Fruit fly (Drosophila melanogaster) whole organism, prepupa: ENCODE data around the gene CG1582.

ENCODE experiments used
- CG11294 ChIP-seq: fragments of 200-800 bp; sonication (Bioruptor generic); IDR thresholded peaks from 2 replicates; pipeline ENCODE4 v1.3.6; 2022; ENCODE audit warnings: missing biosample characterization, missing genetic modification characterization
- CG34406 ChIP-seq: fragments of 200-800 bp; sonication (Bioruptor generic); optimal IDR thresholded peaks from 3 replicates; lab custom pipeline; 2016; ENCODE audit warnings: missing biosample characterization, missing genetic modification characterization
- CG6163 ChIP-seq: fragments of 200-800 bp; sonication (Bioruptor generic); IDR thresholded peaks from 3 replicates; pipeline ENCODE4 v1.3.6; 2022; ENCODE audit warnings: missing biosample characterization, missing genetic modification characterization
- CG6792 ChIP-seq: fragments of 200-800 bp; sonication (Bioruptor generic); optimal IDR thresholded peaks from 3 replicates; lab custom pipeline; 2016; ENCODE audit warnings: missing biosample characterization, missing genetic modification characterization
- CG6854 ChIP-seq: fragments of 200-800 bp; sonication (Bioruptor generic); optimal IDR thresholded peaks from 2 replicates; lab custom pipeline; 2017; ENCODE audit warnings: missing biosample characterization, mild to moderate bottlenecking, missing genetic modification characterization
- Lpt ChIP-seq: fragments of 200-800 bp; sonication (Bioruptor generic); optimal IDR thresholded peaks from 3 replicates; lab custom pipeline; 2016; ENCODE audit warnings: missing biosample characterization, missing genetic modification characterization
- acj6 ChIP-seq: fragments of 200-800 bp; sonication (Bioruptor generic); optimal IDR thresholded peaks from 3 replicates; lab custom pipeline; 2016; ENCODE audit warnings: missing biosample characterization, missing genetic modification characterization
- cyc ChIP-seq: fragments of 200-800 bp; sonication (Bioruptor generic); optimal IDR thresholded peaks from 3 replicates; lab custom pipeline; 2016; ENCODE audit warnings: missing biosample characterization, missing genetic modification characterization
- dac ChIP-seq: fragments of 200-800 bp; sonication (Bioruptor generic); optimal IDR thresholded peaks from 2 replicates; lab custom pipeline; 2017; ENCODE audit warnings: missing biosample characterization, mild to moderate bottlenecking, missing genetic modification characterization

DNA sequence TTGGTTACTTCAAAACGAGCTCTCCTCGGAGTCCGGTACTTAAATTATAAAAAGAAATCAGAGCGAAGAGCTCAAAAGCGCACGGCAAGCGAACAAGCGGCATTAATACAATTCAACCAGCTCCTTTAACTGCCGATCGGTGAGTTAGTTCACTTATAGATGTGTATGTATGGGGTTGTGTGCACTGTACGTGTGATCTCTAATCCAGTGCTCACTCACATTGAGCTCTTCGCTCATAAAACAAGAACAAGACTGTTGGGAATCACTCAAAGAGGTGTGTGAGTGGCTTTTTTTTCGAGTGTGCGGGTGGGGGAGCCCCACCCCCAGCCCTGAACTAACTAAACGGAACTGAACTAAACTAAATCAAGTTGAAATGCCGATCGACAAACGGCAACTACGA is 8.0 kb downstream of the CG1582 start, which contains the start of gene Ork1:
- TF ChIP-seq CG34406 (GFP tag; lab: Kevin White, UChicago) (no peak), CG6854 (GFP tag; lab: Kevin White, UChicago) (no peak), CG6163 (no peak), cyc (no peak), Lpt (GFP tag; lab: Kevin White, UChicago) (no peak), acj6 (no peak), dac (no peak), CG11294 (GFP tag; lab: Robert Waterston, UW) (no peak), CG6792 (no peak)
